Worm (Caenorhabditis elegans) whole organism, young adult: Measurements from ENCODE around the gene skpo-1.

Experiments
- B0019.2 ChIP-seq: fragments of 200-800 bp; sonication (Bioruptor generic); conservative IDR thresholded peaks from 2 replicates; pipeline ENCODE4 v1.3.6; 2022; ENCODE audit warnings: missing genetic modification reagents, missing genetic modification characterization, missing compliant biosample characterization
- C06A6.2 ChIP-seq: fragments of 200-800 bp; sonication (Bioruptor generic); conservative IDR thresholded peaks from 2 replicates; pipeline ENCODE4 v1.3.6; 2022; ENCODE audit warnings: missing genetic modification characterization, missing compliant biosample characterization
- D2030.7 ChIP-seq: fragments of 200-800 bp; sonication (Bioruptor generic); IDR thresholded peaks from 2 replicates; pipeline ENCODE4 v1.3.6; 2022; ENCODE audit warnings: missing genetic modification reagents, missing genetic modification characterization, missing compliant biosample characterization
- F23B12.7 ChIP-seq: sonication (generic microtip); optimal IDR thresholded peaks from 2 replicates; lab custom pipeline; 2017; ENCODE audit warnings: missing genetic modification characterization, mild to moderate bottlenecking, missing compliant biosample characterization, antibody characterized with exemption, moderate library complexity; ENCODE audit not compliant: insufficient read depth
- F39B2.1 ChIP-seq: fragments of 200-800 bp; sonication (Bioruptor generic); IDR thresholded peaks from 2 replicates; pipeline ENCODE4 v1.3.6; 2022; ENCODE audit warnings: missing genetic modification reagents, missing genetic modification characterization, missing compliant biosample characterization
- F49E8.2 ChIP-seq: sonication (generic microtip); optimal IDR thresholded peaks from 3 replicates; lab custom pipeline; 2017; ENCODE audit warnings: missing genetic modification characterization, mild to moderate bottlenecking, missing compliant biosample characterization, antibody characterized with exemption, moderate library complexity; ENCODE audit not compliant: insufficient read depth
- F57C9.4 ChIP-seq: sonication (generic microtip); optimal IDR thresholded peaks from 2 replicates; lab custom pipeline; 2017; ENCODE audit warnings: mild to moderate bottlenecking, missing genetic modification characterization, missing compliant biosample characterization
- K12H6.12 ChIP-seq: fragments of 200-800 bp; sonication (Bioruptor generic); optimal IDR thresholded peaks from 2 replicates; lab custom pipeline; 2018; ENCODE audit warnings: mild to moderate bottlenecking, missing genetic modification characterization, missing compliant biosample characterization
- T26A5.8 ChIP-seq: sonication (generic microtip); optimal IDR thresholded peaks from 2 replicates; lab custom pipeline; 2016; ENCODE audit warnings: missing genetic modification characterization, missing compliant biosample characterization
- Y67H2A.10 ChIP-seq: fragments of 200-800 bp; sonication (Bioruptor generic); conservative IDR thresholded peaks from 2 replicates; pipeline ENCODE4 v1.3.6; 2022; ENCODE audit warnings: missing genetic modification reagents, missing genetic modification characterization, missing compliant biosample characterization
- aptf-3 ChIP-seq: fragments of 200-800 bp; sonication (Bioruptor generic); IDR thresholded peaks from 2 replicates; pipeline ENCODE4 v1.3.6; 2022; ENCODE audit warnings: missing genetic modification characterization, missing compliant biosample characterization
- ceh-40 ChIP-seq: fragments of 200-800 bp; sonication (Bioruptor generic); IDR thresholded peaks from 2 replicates; pipeline ENCODE4 v1.3.6; 2022; ENCODE audit warnings: missing genetic modification characterization, missing compliant biosample characterization
- ceh-91 ChIP-seq: fragments of 200-800 bp; sonication (Bioruptor generic); IDR thresholded peaks from 2 replicates; pipeline ENCODE4 v1.3.6; 2022; ENCODE audit warnings: missing genetic modification reagents, missing genetic modification characterization, missing compliant biosample characterization
- chd-7 ChIP-seq: sonication (generic microtip); optimal IDR thresholded peaks from 2 replicates; lab custom pipeline; 2016; ENCODE audit warnings: mild to moderate bottlenecking, missing genetic modification characterization, moderate library complexity, missing compliant biosample characterization
- dpl-1 ChIP-seq: fragments of 150-350 bp; optimal IDR thresholded peaks from 2 replicates; lab custom pipeline; 2014; ENCODE audit warnings: missing biosample characterization, missing genetic modification reagents, missing genetic modification characterization
- him-1 ChIP-seq: sonication (generic microtip); optimal IDR thresholded peaks from 2 replicates; lab custom pipeline; 2016; ENCODE audit warnings: missing genotype, missing genetic modification reagents, missing genetic modification characterization, missing compliant biosample characterization
- hlh-12 ChIP-seq: sonication (generic microtip); optimal IDR thresholded peaks from 2 replicates; lab custom pipeline; 2016; ENCODE audit warnings: missing genetic modification characterization, missing compliant biosample characterization
- hlh-26 ChIP-seq: fragments of 200-800 bp; sonication (Bioruptor generic); conservative IDR thresholded peaks from 2 replicates; pipeline ENCODE4 v1.3.6; 2022; ENCODE audit warnings: missing genetic modification reagents, missing genetic modification characterization, missing compliant biosample characterization
- hmg-1.2 ChIP-seq: fragments of 200-800 bp; sonication (Bioruptor generic); IDR thresholded peaks from 2 replicates; pipeline ENCODE4 v1.3.6; 2022; ENCODE audit warnings: missing genetic modification reagents, missing genetic modification characterization, missing compliant biosample characterization
- hmg-20 ChIP-seq: fragments of 200-800 bp; sonication (Bioruptor generic); IDR thresholded peaks from 2 replicates; pipeline ENCODE4 v1.3.6; 2022; ENCODE audit warnings: missing genetic modification reagents, missing genetic modification characterization, missing compliant biosample characterization
- hrde-1 ChIP-seq: sonication (generic microtip); optimal IDR thresholded peaks from 2 replicates; lab custom pipeline; 2016; ENCODE audit warnings: missing genetic modification characterization, mild to moderate bottlenecking, missing compliant biosample characterization, moderate library complexity, missing genotype, missing genetic modification reagents, borderline replicate concordance
- let-526 ChIP-seq: fragments of 200-800 bp; sonication (Bioruptor generic); IDR thresholded peaks from 2 replicates; pipeline ENCODE4 v1.3.6; 2022; ENCODE audit warnings: missing genetic modification reagents, missing genetic modification characterization, missing compliant biosample characterization
- let-607 ChIP-seq, 2 experiments: fragments of 200-800 bp in 1 of 2; sonication (Bioruptor generic) in 1 of 2; sonication (generic microtip) in 1 of 2; optimal IDR thresholded peaks; 2 replicates each; lab custom pipeline; 2016 to 2018; ENCODE audit warnings: mild to moderate bottlenecking in 2 of 2, missing compliant biosample characterization in 2 of 2, missing genetic modification characterization in 2 of 2, moderate library complexity in 2 of 2, missing genotype in 1 of 2
- lin-35 ChIP-seq, 3 experiments: fragments of 150-350 bp in 2 of 3; sonication (generic microtip) in 1 of 3; optimal IDR thresholded peaks; 2 replicates each; lab custom pipeline; 2014 to 2018; ENCODE audit warnings: missing biosample characterization in 3 of 3, missing genetic modification characterization in 3 of 3, missing genetic modification reagents in 3 of 3
- lin-54 ChIP-seq: fragments of 200-800 bp; sonication (Bioruptor generic); optimal IDR thresholded peaks from 2 replicates; lab custom pipeline; 2018; ENCODE audit warnings: mild to moderate bottlenecking, missing genetic modification characterization, missing compliant biosample characterization
- madf-3 ChIP-seq: fragments of 200-800 bp; sonication (Bioruptor generic); IDR thresholded peaks from 2 replicates; pipeline ENCODE4 v1.3.6; 2022; ENCODE audit warnings: missing genetic modification reagents, missing genetic modification characterization, missing compliant biosample characterization
- madf-8 ChIP-seq: fragments of 200-800 bp; sonication (Bioruptor generic); conservative IDR thresholded peaks from 2 replicates; pipeline ENCODE4 v1.3.6; 2022; ENCODE audit warnings: missing genetic modification reagents, missing genetic modification characterization, missing compliant biosample characterization
- nhr-179 ChIP-seq: sonication (generic microtip); optimal IDR thresholded peaks from 2 replicates; lab custom pipeline; 2016; ENCODE audit warnings: mild to moderate bottlenecking, missing genetic modification characterization, missing compliant biosample characterization
- nhr-27 ChIP-seq: fragments of 200-800 bp; sonication (Bioruptor generic); optimal IDR thresholded peaks from 2 replicates; lab custom pipeline; 2018; ENCODE audit warnings: mild to moderate bottlenecking, missing genetic modification characterization, moderate library complexity, missing compliant biosample characterization
- repo-1 ChIP-seq: sonication (generic microtip); optimal IDR thresholded peaks from 2 replicates; lab custom pipeline; 2017; ENCODE audit warnings: mild to moderate bottlenecking, missing genetic modification characterization, missing compliant biosample characterization
- sptf-2 ChIP-seq: fragments of 200-800 bp; sonication (Bioruptor generic); optimal IDR thresholded peaks from 2 replicates; lab custom pipeline; 2018; ENCODE audit warnings: mild to moderate bottlenecking, missing genetic modification characterization, missing compliant biosample characterization
- tbp1 ChIP-seq: fragments of 200-800 bp; sonication (Bioruptor generic); optimal IDR thresholded peaks from 2 replicates; lab custom pipeline; 2018; ENCODE audit warnings: mild to moderate bottlenecking, missing genetic modification characterization, missing compliant biosample characterization
- unc-130 ChIP-seq: sonication (generic microtip); optimal IDR thresholded peaks from 2 replicates; lab custom pipeline; 2016; ENCODE audit warnings: missing genetic modification reagents, missing genetic modification characterization, missing compliant biosample characterization

Gene skpo-1

ce11 chrII:8428947-8429919 lies 24.6 kb upstream of the skpo-1 start (continued):
- TF ChIP-seq madf-8 (peak; percentile 64), let-607 (tag; optimal IDR thresholded peaks at IDR 0.05; lab: Kevin White, UChicago) (peak; percentile 79 to 85), hmg-1.2 (GFP tag; lab: Robert Waterston, UW) (peak; percentile 15; the same call in 1 of the 2 replicates), B0019.2 (GFP tag; lab: Robert Waterston, UW) (peak; percentile 38; the same call in 1 of the 2 replicates), ceh-40 (GFP tag; lab: Robert Waterston, UW) (no peak), aptf-3 (GFP tag; lab: Robert Waterston, UW) (no peak), tbp1 (GFP tag; lab: Kevin White, UChicago) (peak; percentile 37), ceh-91 (peak; percentile 70), F57C9.4 (no peak), hlh-26 (GFP tag; lab: Robert Waterston, UW) (no peak), him-1 (tag; lab: Kevin White, UChicago) (no peak), hlh-12 (no peak), D2030.7 (GFP tag; lab: Robert Waterston, UW) (peak; percentile 76)

- TF ChIP-seq unc-130 (GFP tag; lab: Kevin White, UChicago) (no peak), lin-54 (GFP tag; lab: Kevin White, UChicago) (no peak), hmg-20 (GFP tag; lab: Robert Waterston, UW) (no peak), madf-3 (GFP tag; lab: Robert Waterston, UW) (no peak), K12H6.12 (tag; lab: Kevin White, UChicago) (no peak), C06A6.2 (no peak)
These were observed 24.0 kb upstream of the skpo-1 start, which contains the start of gene F14E5.2 for ce11 chrII:8428758-8428946. Gene F14E5.2 (minus strand): TSS chrII:8428858.

ce11 chrII:8420775-8421388 lies 16.2 kb upstream of the skpo-1 start:
- no peak for TF ChIP-seq dpl-1
- no peak for TF ChIP-seq repo-1 (tag; lab: Kevin White, UChicago)
- TF ChIP-seq let-526 (GFP tag; lab: Robert Waterston, UW): no peak
- TF ChIP-seq F49E8.2 (tag; lab: Kevin White, UChicago): peak; percentile 19
- no peak for TF ChIP-seq F39B2.1 (GFP tag; lab: Robert Waterston, UW)

- TF ChIP-seq hrde-1 (tag; lab: Kevin White, UChicago): peak; percentile 12
These were observed 15.2 kb upstream of the skpo-1 start, which contains the start of gene F14E5.8 for ce11 chrII:8419798-8420197. Gene F14E5.8 (plus strand): TSS chrII:8420098.

- TF ChIP-seq lin-35 (GFP tag; optimal IDR thresholded peaks at IDR 0.05; lab: Kevin White, UChicago) (no peak), F23B12.7 (tag; lab: Kevin White, UChicago) (no peak), chd-7 (no peak), nhr-27 (tag; lab: Kevin White, UChicago) (no peak), Y67H2A.10 (no peak), D2030.7 (GFP tag; lab: Robert Waterston, UW) (no peak), T26A5.8 (no peak), nhr-179 (tag; lab: Kevin White, UChicago) (no peak), sptf-2 (no peak)
These were observed 14.4 kb upstream of the skpo-1 start for ce11 chrII:8419015-8419414.
